Worm (Caenorhabditis elegans) whole organism, early embryonic: ENCODE measurements around the gene B0252.11.
"Not testable (repeated sequence)": the region's sequence is repeated elsewhere in the genome, so short reads cannot be mapped to it uniquely, and the experiment has no call there.

Source experiments
- B0310.2 ChIP-seq: sonication (generic microtip); optimal IDR thresholded peaks from 2 replicates; lab custom pipeline; 2016; ENCODE audit warnings: mild to moderate bottlenecking, missing genetic modification characterization, missing compliant biosample characterization
- F13C5.2 ChIP-seq: sonication (generic microtip); optimal IDR thresholded peaks from 2 replicates; lab custom pipeline; 2017; ENCODE audit warnings: mild to moderate bottlenecking, missing genetic modification characterization, inconsistent platforms, missing compliant biosample characterization
- aly-1 ChIP-seq: sonication (generic microtip); optimal IDR thresholded peaks from 2 replicates; lab custom pipeline; 2016; ENCODE audit warnings: missing genetic modification characterization, missing compliant biosample characterization
- ama-1 ChIP-seq: fragments of 150-350 bp; optimal IDR thresholded peaks from 2 replicates; lab custom pipeline; 2014
- ceh-13 ChIP-seq: fragments of 200-800 bp; sonication (Bioruptor generic); optimal IDR thresholded peaks from 2 replicates; lab custom pipeline; 2018; ENCODE audit warnings: mild to moderate bottlenecking, missing genetic modification characterization, missing compliant biosample characterization
- ceh-36 ChIP-seq: sonication (generic microtip); optimal IDR thresholded peaks from 2 replicates; lab custom pipeline; 2016; ENCODE audit warnings: missing genetic modification characterization, inconsistent platforms, missing compliant biosample characterization
- ets-7 ChIP-seq: sonication (generic microtip); optimal IDR thresholded peaks from 2 replicates; lab custom pipeline; 2016; ENCODE audit warnings: missing genotype, missing genetic modification characterization, missing compliant biosample characterization
- flt-1 ChIP-seq: fragments of 200-800 bp; sonication (Bioruptor generic); IDR thresholded peaks from 2 replicates; pipeline ENCODE4 v1.3.6; 2022; ENCODE audit warnings: missing genetic modification characterization, missing compliant biosample characterization
- hmbx-1 ChIP-seq: sonication (generic microtip); optimal IDR thresholded peaks from 2 replicates; lab custom pipeline; 2016; ENCODE audit warnings: mild to moderate bottlenecking, missing genetic modification characterization, missing compliant biosample characterization
- hmg-4 ChIP-seq: fragments of 200-800 bp; sonication (Bioruptor generic); optimal IDR thresholded peaks from 2 replicates; lab custom pipeline; 2018; ENCODE audit warnings: mild to moderate bottlenecking, missing genetic modification characterization, missing compliant biosample characterization
- hnd-1 ChIP-seq: sonication (generic microtip); optimal IDR thresholded peaks from 2 replicates; lab custom pipeline; 2016; ENCODE audit warnings: missing genetic modification characterization, missing compliant biosample characterization
- pes-1 ChIP-seq: fragments of 200-800 bp; sonication (Bioruptor generic); IDR thresholded peaks from 2 replicates; pipeline ENCODE4 v1.3.6; 2022; ENCODE audit warnings: missing genetic modification reagents, missing genetic modification characterization, missing compliant biosample characterization
- scrt-1 ChIP-seq: fragments of 200-800 bp; sonication (Bioruptor generic); IDR thresholded peaks from 2 replicates; pipeline ENCODE4 v1.3.6; 2022; ENCODE audit warnings: missing genetic modification characterization, missing compliant biosample characterization
- sea-1 ChIP-seq: fragments of 200-800 bp; sonication (Bioruptor generic); conservative IDR thresholded peaks from 2 replicates; pipeline ENCODE4 v1.3.6; 2022; ENCODE audit warnings: missing genetic modification characterization, missing compliant biosample characterization
- tbx-11 ChIP-seq: fragments of 200-800 bp; sonication (Bioruptor generic); IDR thresholded peaks from 2 replicates; pipeline ENCODE4 v1.3.6; 2022; ENCODE audit warnings: missing genetic modification characterization, missing compliant biosample characterization
- tbx-37 ChIP-seq: fragments of 200-800 bp; sonication (Bioruptor generic); conservative IDR thresholded peaks from 2 replicates; pipeline ENCODE4 v1.3.6; 2022; ENCODE audit warnings: missing genetic modification reagents, missing genetic modification characterization, missing compliant biosample characterization
- tra-4 ChIP-seq: sonication (generic microtip); optimal IDR thresholded peaks from 2 replicates; lab custom pipeline; 2017; ENCODE audit warnings: missing genetic modification characterization, missing compliant biosample characterization

Gene B0252.11

DNA sequence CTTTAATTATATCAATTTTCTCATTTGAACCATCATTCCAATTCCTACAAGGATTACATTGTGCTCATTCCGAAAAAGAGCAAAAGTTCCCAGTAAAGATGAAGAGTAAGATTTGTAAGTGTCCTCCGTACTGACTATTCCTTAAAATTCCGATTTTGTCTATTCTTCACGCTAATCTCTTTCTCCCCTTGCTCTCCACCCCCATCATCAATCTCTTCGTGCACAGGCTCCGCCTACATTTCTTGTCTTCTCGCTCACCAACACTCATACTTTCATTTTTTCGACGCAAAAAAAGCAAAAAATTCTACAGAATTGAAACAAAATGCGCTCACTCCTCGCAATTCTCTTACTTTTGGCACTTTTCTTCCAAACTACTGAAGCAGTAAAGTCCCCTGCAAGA is 1.7 kb downstream of the B0252.11 start, which contains the start of gene B0252.8:
Gene B0252.8, plus strand, starts transcription at position 292 of the 400 bp plus-strand sequence.
- TF ChIP-seq ceh-13 (GFP tag; lab: Kevin White, UChicago) (no peak), hnd-1 (tag; lab: Kevin White, UChicago) (no peak), ets-7 (tag; lab: Kevin White, UChicago) (no peak), tra-4 (no peak), pes-1 (GFP tag; lab: Robert Waterston, UW) (no peak), tbx-11 (no peak), scrt-1 (GFP tag; lab: Robert Waterston, UW) (no peak), B0310.2 (no peak)

ce11 chrII:6913309-6913708 is 4.3 kb downstream of the B0252.11 start, which contains the start of gene cyn-10:
cyn-10 (minus strand) TSS chrII:6913365.
- no peak; the same call in 1 of the 2 replicates for TF ChIP-seq flt-1 (GFP tag; lab: Robert Waterston, UW)
- TF ChIP-seq pes-1 (GFP tag; lab: Robert Waterston, UW): no peak
- peak; percentile 68; the same call in 1 of the 2 replicates for TF ChIP-seq sea-1 (GFP tag; lab: Robert Waterston, UW)
- no peak for TF ChIP-seq aly-1 (tag; lab: Kevin White, UChicago)
- TF ChIP-seq hmbx-1: no peak
- TF ChIP-seq tra-4: no peak
- TF ChIP-seq hmg-4 (GFP tag; lab: Kevin White, UChicago): no peak
- no peak for TF ChIP-seq ama-1 (lab: Kevin White, UChicago)
- TF ChIP-seq hnd-1 (tag; lab: Kevin White, UChicago): peak; percentile 35
- peak; percentile 97 for TF ChIP-seq tbx-37 (GFP tag; lab: Robert Waterston, UW)
- no peak for TF ChIP-seq ets-7 (tag; lab: Kevin White, UChicago)
- no peak for TF ChIP-seq F13C5.2
- TF ChIP-seq B0310.2: no peak
- peak; percentile 3 for TF ChIP-seq ceh-13 (GFP tag; lab: Kevin White, UChicago)
- no peak for TF ChIP-seq ceh-36 (tag; lab: Kevin White, UChicago)
- TF ChIP-seq tbx-11: no peak; the same call in 1 of the 2 replicates
- peak; percentile 75 for TF ChIP-seq scrt-1 (GFP tag; lab: Robert Waterston, UW)

DNA sequence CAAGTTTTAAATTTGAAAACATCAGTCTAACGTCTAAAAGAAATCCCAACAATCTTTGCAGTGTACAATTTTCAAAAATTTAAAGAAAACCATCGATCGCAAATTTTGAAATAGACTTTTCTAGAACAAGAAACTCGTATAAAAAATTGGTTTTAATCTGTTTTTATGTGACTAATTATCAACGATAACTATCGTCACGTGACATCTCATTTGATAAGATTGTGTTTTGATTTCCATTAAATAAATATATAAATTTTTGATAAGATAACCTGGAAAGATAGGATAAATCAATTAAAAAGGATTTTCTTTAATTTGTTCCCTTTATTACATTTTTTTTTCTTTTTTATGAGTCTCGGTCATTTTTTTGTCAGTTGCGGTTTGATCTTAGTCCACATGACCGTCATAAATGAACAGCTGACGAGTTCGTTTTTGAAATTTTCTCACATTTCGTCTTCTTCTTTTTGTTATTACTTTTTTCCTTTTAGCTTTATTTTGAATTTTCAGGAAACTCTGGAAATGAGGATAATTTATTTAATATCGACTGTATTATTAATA is 8.0 kb downstream of the B0252.11 start, which contains the start of gene asm-1:
Gene asm-1, plus strand, starts transcription at position 505 of the 555 bp plus-strand sequence.
- no peak for TF ChIP-seq hmg-4 (GFP tag; lab: Kevin White, UChicago)
- TF ChIP-seq F13C5.2: no peak
- TF ChIP-seq B0310.2: no peak

DNA sequence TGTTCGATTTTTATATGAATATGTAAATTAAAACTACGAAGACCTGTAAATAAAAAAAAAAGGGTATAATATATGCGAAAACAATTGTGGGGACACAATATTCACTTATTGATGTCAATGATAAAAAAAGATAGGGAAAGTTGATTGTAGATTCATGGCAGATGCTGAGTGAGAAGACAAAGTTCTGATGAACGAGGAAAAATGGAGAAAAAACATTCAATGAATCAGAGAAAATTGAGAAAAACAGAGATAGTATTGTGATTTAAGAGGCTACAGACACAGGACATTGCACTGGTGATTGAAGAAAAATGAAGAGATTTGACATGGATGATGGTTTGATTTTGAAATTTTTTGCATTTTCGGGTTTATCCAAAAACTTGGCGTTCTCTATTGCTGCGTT is 8.9 kb downstream of the B0252.11 start:
- TF ChIP-seq ama-1 (lab: Kevin White, UChicago) (no peak), hnd-1 (tag; lab: Kevin White, UChicago) (no peak), flt-1 (GFP tag; lab: Robert Waterston, UW) (no peak), ceh-13 (GFP tag; lab: Kevin White, UChicago) (no peak), F13C5.2 (no peak), ets-7 (tag; lab: Kevin White, UChicago) (no peak), tra-4 (no peak), B0310.2 (no peak), scrt-1 (GFP tag; lab: Robert Waterston, UW) (no peak), hmbx-1 (no peak), pes-1 (GFP tag; lab: Robert Waterston, UW) (no peak), ceh-36 (tag; lab: Kevin White, UChicago) (no peak), hmg-4 (GFP tag; lab: Kevin White, UChicago) (no peak), aly-1 (tag; lab: Kevin White, UChicago) (no peak), tbx-37 (GFP tag; lab: Robert Waterston, UW) (no peak), tbx-11 (no peak)

DNA sequence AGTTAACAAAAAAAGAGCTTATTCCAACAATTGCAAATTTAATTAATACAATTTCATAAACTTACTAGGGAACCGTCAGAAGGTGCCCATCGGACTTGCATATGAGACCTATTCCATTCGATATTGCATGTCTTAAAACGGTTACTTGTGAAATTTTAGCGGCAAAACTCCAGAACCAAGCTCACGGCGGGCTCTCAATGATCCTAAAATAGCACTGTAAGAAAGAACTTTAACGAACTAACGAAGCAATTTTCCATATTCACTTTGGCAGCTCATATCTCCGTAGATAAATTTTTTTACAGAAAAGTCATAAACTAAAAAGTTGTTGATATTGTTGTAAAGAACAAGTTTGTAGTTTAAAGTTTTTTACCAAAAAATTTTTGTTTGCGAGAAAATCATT is 10.0 kb downstream of the B0252.11 start, which contains the start of gene B0252.3:
Gene B0252.3, minus strand, starts transcription at position 101 of the 400 bp plus-strand sequence.
- not testable (repeated sequence) for TF ChIP-seq sea-1 (GFP tag; lab: Robert Waterston, UW); aly-1 (tag; lab: Kevin White, UChicago); ceh-13 (GFP tag; lab: Kevin White, UChicago)

DNA sequence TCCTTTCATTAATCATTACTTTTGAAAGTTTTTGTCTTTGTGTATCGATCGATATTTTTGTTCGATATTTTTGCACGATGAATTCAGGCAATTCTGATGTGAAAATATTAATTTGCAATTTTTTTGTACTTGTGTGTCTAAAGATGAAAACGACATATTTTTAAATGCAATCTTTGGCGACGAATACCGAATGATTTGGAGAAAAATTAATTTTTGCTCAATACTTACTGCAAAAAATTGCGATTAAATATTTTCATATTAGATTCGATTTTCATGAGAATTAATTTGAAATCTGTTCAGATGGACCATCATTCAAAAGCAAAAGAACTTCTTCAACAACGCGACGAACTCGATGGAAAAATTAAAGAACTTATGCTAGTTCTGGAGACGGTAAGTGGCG is 15.8 kb downstream of the B0252.11 start, which contains the start of gene psmd-9:
Gene psmd-9, plus strand, starts transcription at position 301 of the 400 bp plus-strand sequence.
- TF ChIP-seq hnd-1 (tag; lab: Kevin White, UChicago): no peak
- TF ChIP-seq ama-1 (lab: Kevin White, UChicago): no peak
- TF ChIP-seq tra-4: no peak
- no peak for TF ChIP-seq hmbx-1
- TF ChIP-seq B0310.2: no peak
- TF ChIP-seq ceh-13 (GFP tag; lab: Kevin White, UChicago): no peak

ce11 chrII:6900708-6901107 is 16.9 kb downstream of the B0252.11 start:
- TF ChIP-seq scrt-1 (GFP tag; lab: Robert Waterston, UW): no peak
- no peak for TF ChIP-seq ets-7 (tag; lab: Kevin White, UChicago)
- no peak for TF ChIP-seq aly-1 (tag; lab: Kevin White, UChicago)
- no peak for TF ChIP-seq pes-1 (GFP tag; lab: Robert Waterston, UW)
- TF ChIP-seq hnd-1 (tag; lab: Kevin White, UChicago): no peak
- no peak for TF ChIP-seq hmbx-1
- TF ChIP-seq tra-4: no peak
- TF ChIP-seq F13C5.2: no peak
- no peak for TF ChIP-seq ceh-36 (tag; lab: Kevin White, UChicago)
- TF ChIP-seq tbx-11: no peak
- no peak for TF ChIP-seq ama-1 (lab: Kevin White, UChicago)
- TF ChIP-seq tbx-37 (GFP tag; lab: Robert Waterston, UW): no peak
- no peak for TF ChIP-seq sea-1 (GFP tag; lab: Robert Waterston, UW)
- TF ChIP-seq hmg-4 (GFP tag; lab: Kevin White, UChicago): no peak
